Comparison of ENCODE assay signal across 1 fruit fly cellular context in the genomic region with DNA sequence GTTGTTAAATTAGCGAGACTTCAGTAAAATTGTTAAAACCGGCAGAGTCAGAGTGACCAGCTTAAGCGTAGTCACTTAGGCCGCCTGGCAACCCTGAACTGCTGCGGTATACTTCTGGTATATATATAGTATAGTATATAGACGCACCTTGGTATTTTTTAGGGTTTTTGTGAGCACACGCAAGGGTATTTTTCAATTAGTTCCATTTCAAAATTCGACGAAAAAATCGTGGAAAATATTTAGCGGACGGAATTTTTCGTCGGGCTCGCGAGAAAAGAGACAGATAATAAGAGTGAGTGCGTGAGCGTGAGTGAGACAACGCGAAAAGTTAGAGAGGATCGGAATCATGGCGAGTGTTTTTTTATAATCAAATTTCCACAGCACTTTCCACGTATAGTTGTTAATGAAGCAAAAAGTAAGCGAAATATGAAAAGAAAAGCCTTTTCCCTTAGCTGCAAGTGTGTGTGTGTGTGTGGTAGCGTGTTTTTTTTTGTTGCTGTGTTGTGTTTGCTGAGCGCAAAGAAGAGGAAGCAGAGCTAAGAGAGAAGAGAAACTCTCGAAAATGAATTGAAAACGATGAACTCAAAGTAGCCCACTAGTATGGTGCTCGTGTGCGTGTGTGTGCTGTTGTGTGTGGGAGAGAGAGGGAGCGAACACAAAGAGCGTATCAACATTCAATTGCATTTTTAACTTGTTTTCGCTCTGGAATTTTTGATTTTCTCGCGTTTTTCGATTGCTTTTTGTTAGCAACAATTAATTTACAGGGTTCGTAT.
TF ChIP-seq lines count a peak whose summit lies in the region.

Cypl (minus strand) TSS at position 69 of the 773 bp plus-strand sequence.
Hipk (plus strand) TSS at position 198 of the 773 bp plus-strand sequence.

TF ChIP-seq in whole organism, embryonic, 481 proteins besides CTCF, POLR2A, EP300 and RAD21 (continued from another document and continues in another):
- TF ChIP-seq Awh (GFP tag; IDR thresholded peaks at IDR 0.05; lab: Robert Waterston, UW) (no peak), tx (GFP tag; optimal IDR thresholded peaks at IDR 0.05; lab: Kevin White, UChicago) (no peak), CG13287 (GFP tag; IDR thresholded peaks at IDR 0.05; lab: Robert Waterston, UW; ENCODE audit: partially characterized antibody) (peak; percentile 52), Bgb (GFP tag; IDR thresholded peaks at IDR 0.05; lab: Robert Waterston, UW; ENCODE audit: partially characterized antibody) (peak; percentile 49; the same call in 1 of the 2 replicates), peb (GFP tag; IDR thresholded peaks at IDR 0.05; lab: Robert Waterston, UW) (no peak), Sin3A (optimal IDR thresholded peaks at IDR 0.05; lab: Kevin White, UChicago) (peak; percentile 62), YL-1 (GFP tag; optimal IDR thresholded peaks at IDR 0.05; lab: Kevin White, UChicago) (peak; percentile 76), lov (optimal IDR thresholded peaks at IDR 0.05; lab: Kevin White, UChicago) (no peak), lov (GFP tag; IDR thresholded peaks at IDR 0.05; lab: Robert Waterston, UW) (no peak), pho (GFP tag; optimal IDR thresholded peaks at IDR 0.05; lab: Kevin White, UChicago) (peak; percentile 15), BtbVII (GFP tag; optimal IDR thresholded peaks at IDR 0.05; lab: Kevin White, UChicago) (peak; percentile 39), CG9797 (GFP tag; optimal IDR thresholded peaks at IDR 0.05; lab: Kevin White, UChicago) (peak; percentile 99), CG2889 (GFP tag; IDR thresholded peaks at IDR 0.05; lab: Robert Waterston, UW) (no peak), CG6272 (GFP tag; IDR thresholded peaks at IDR 0.05; lab: Robert Waterston, UW) (no peak), CG8765 (GFP tag; IDR thresholded peaks at IDR 0.05; lab: Robert Waterston, UW) (no peak), ap (GFP tag; IDR thresholded peaks at IDR 0.05; lab: Robert Waterston, UW) (no peak), dmrt11E (tag; optimal IDR thresholded peaks at IDR 0.05; lab: Kevin White, UChicago) (no peak), CG2129 (GFP tag; IDR thresholded peaks at IDR 0.05; lab: Robert Waterston, UW; ENCODE audit: partially characterized antibody) (no peak), CG11696 (GFP tag; IDR thresholded peaks at IDR 0.05; lab: Robert Waterston, UW) (no peak), CG15269 (tag; optimal IDR thresholded peaks at IDR 0.05; lab: Kevin White, UChicago) (peak; percentile 46), Ada2b (GFP tag; IDR thresholded peaks at IDR 0.05; lab: Robert Waterston, UW) (no peak), pita (GFP tag; optimal IDR thresholded peaks at IDR 0.05; lab: Kevin White, UChicago) (no peak), Dip3 (GFP tag; optimal IDR thresholded peaks at IDR 0.05; lab: Kevin White, UChicago) (peak; percentile 17), pb (GFP tag; optimal IDR thresholded peaks at IDR 0.05; lab: Kevin White, UChicago) (peak; percentile 27), CG14014 (GFP tag; IDR thresholded peaks at IDR 0.05; lab: Robert Waterston, UW) (no peak), Rx (GFP tag; IDR thresholded peaks at IDR 0.05; lab: Robert Waterston, UW) (no peak), ci (GFP tag; IDR thresholded peaks at IDR 0.05; lab: Robert Waterston, UW) (peak; percentile 50; the same call in 1 of the 3 replicates), CG10565 (GFP tag; optimal IDR thresholded peaks at IDR 0.05; lab: Kevin White, UChicago) (no peak), ttk (GFP tag; IDR thresholded peaks at IDR 0.05; lab: Robert Waterston, UW) (no peak), CG4424 (GFP tag; optimal IDR thresholded peaks at IDR 0.05; lab: Kevin White, UChicago) (no peak), CG5953 (GFP tag; IDR thresholded peaks at IDR 0.05; lab: Robert Waterston, UW) (no peak), CG34422 (GFP tag; IDR thresholded peaks at IDR 0.05; lab: Robert Waterston, UW) (peak; percentile 79; the same call in 2 of the 3 replicates), Eip74EF (GFP tag; optimal IDR thresholded peaks at IDR 0.05; lab: Kevin White, UChicago) (peak in 1 of 2 experiments; percentile 56), bcd (GFP tag; optimal IDR thresholded peaks at IDR 0.05; lab: Kevin White, UChicago) (peak; percentile 0), NFAT (GFP tag; IDR thresholded peaks at IDR 0.05; lab: Robert Waterston, UW) (peak; percentile 61), dysf (GFP tag; IDR thresholded peaks at IDR 0.05; lab: Robert Waterston, UW) (no peak), corto (GFP tag; optimal IDR thresholded peaks at IDR 0.05; lab: Kevin White, UChicago) (peak; percentile 47), CG32767 (GFP tag; IDR thresholded peaks at IDR 0.05; lab: Robert Waterston, UW) (peak; percentile 59; the same call in 1 of the 2 replicates), CG17385 (GFP tag; optimal IDR thresholded peaks at IDR 0.05; lab: Kevin White, UChicago) (peak; percentile 99), pros (GFP tag; optimal IDR thresholded peaks at IDR 0.05; lab: Kevin White, UChicago) (peak; percentile 52), Deaf1 (tag; optimal IDR thresholded peaks at IDR 0.05; lab: Kevin White, UChicago) (no peak), Abd-B (GFP tag; optimal IDR thresholded peaks at IDR 0.05; lab: Kevin White, UChicago) (no peak), mld (GFP tag; IDR thresholded peaks at IDR 0.05; lab: Robert Waterston, UW; ENCODE audit: partially characterized antibody) (0 out of 3 replicates have a peak, but pooled peaks have one; percentile 49), HmgD (GFP tag; optimal IDR thresholded peaks at IDR 0.05; lab: Kevin White, UChicago) (peak; percentile 31), CG6683 (GFP tag; optimal IDR thresholded peaks at IDR 0.05; lab: Kevin White, UChicago) (peak; percentile 35), CG4707 (GFP tag; optimal IDR thresholded peaks at IDR 0.05; lab: Kevin White, UChicago) (no peak), CG1529 (GFP tag; optimal IDR thresholded peaks at IDR 0.05; lab: Kevin White, UChicago) (peak; percentile 26), crp (GFP tag; optimal IDR thresholded peaks at IDR 0.05; lab: Kevin White, UChicago) (no peak), CG3163 (GFP tag; optimal IDR thresholded peaks at IDR 0.05; lab: Kevin White, UChicago) (peak; percentile 93), CG3726 (GFP tag; IDR thresholded peaks at IDR 0.05; lab: Robert Waterston, UW) (no peak), crol (GFP tag; IDR thresholded peaks at IDR 0.05; lab: Robert Waterston, UW) (no peak), dimm (GFP tag; IDR thresholded peaks at IDR 0.05; lab: Robert Waterston, UW) (no peak), chm (GFP tag; IDR thresholded peaks at IDR 0.05; lab: Robert Waterston, UW) (peak; percentile 8; the same call in 1 of the 2 replicates), Mad (GFP tag; optimal IDR thresholded peaks at IDR 0.05; lab: Kevin White, UChicago) (peak; percentile 64), CG6854 (GFP tag; optimal IDR thresholded peaks at IDR 0.05; lab: Kevin White, UChicago) (peak; percentile 66), Lim3 (GFP tag; IDR thresholded peaks at IDR 0.05; lab: Robert Waterston, UW) (no peak), CG34376 (GFP tag; optimal IDR thresholded peaks at IDR 0.05; lab: Kevin White, UChicago) (peak; percentile 63), CG10267 (tag; optimal IDR thresholded peaks at IDR 0.05; lab: Kevin White, UChicago) (peak; percentile 57), CG1024 (GFP tag; IDR thresholded peaks at IDR 0.05; lab: Robert Waterston, UW) (no peak), CG1603 (tag; optimal IDR thresholded peaks at IDR 0.05; lab: Kevin White, UChicago) (peak; percentile 88), eve (GFP tag; optimal IDR thresholded peaks at IDR 0.05; lab: Kevin White, UChicago) (peak in 1 of 2 experiments; percentile 89), kay (GFP tag; optimal IDR thresholded peaks at IDR 0.05; lab: Kevin White, UChicago) (peak; percentile 11), fd96Cb (tag; optimal IDR thresholded peaks at IDR 0.05; lab: Kevin White, UChicago) (no peak), CG3847 (GFP tag; IDR thresholded peaks at IDR 0.05; lab: Robert Waterston, UW) (peak; percentile 72), CG15601 (tag; optimal IDR thresholded peaks at IDR 0.05; lab: Kevin White, UChicago) (peak; percentile 54), Hmr (GFP tag; optimal IDR thresholded peaks at IDR 0.05; lab: Kevin White, UChicago) (peak; percentile 78), Max (GFP tag; optimal IDR thresholded peaks at IDR 0.05; lab: Kevin White, UChicago) (peak; percentile 42), CG2678 (tag; optimal IDR thresholded peaks at IDR 0.05; lab: Kevin White, UChicago) (peak; percentile 39), Nf-YC (tag; optimal IDR thresholded peaks at IDR 0.05; lab: Kevin White, UChicago) (peak; percentile 47), CG9817 (tag; optimal IDR thresholded peaks at IDR 0.05; lab: Kevin White, UChicago) (no peak), Jarid2 (GFP tag; optimal IDR thresholded peaks at IDR 0.05; lab: Kevin White, UChicago) (peak; percentile 97), Dp (GFP tag; optimal IDR thresholded peaks at IDR 0.05; lab: Kevin White, UChicago) (peak; percentile 56), Atf6 (GFP tag; IDR thresholded peaks at IDR 0.05; lab: Robert Waterston, UW) (peak; percentile 44; the same call in 1 of the 2 replicates), amos (GFP tag; IDR thresholded peaks at IDR 0.05; lab: Robert Waterston, UW; ENCODE audit: partially characterized antibody) (peak; percentile 57; the same call in 1 of the 2 replicates), trh (GFP tag; optimal IDR thresholded peaks at IDR 0.05; lab: Kevin White, UChicago) (no peak), Optix (GFP tag; IDR thresholded peaks at IDR 0.05; lab: Robert Waterston, UW) (no peak), Sry-δ (GFP tag; optimal IDR thresholded peaks at IDR 0.05; lab: Kevin White, UChicago) (no peak), maf-S (GFP tag; optimal IDR thresholded peaks at IDR 0.05; lab: Kevin White, UChicago) (no peak), Kr (GFP tag; optimal IDR thresholded peaks at IDR 0.05; lab: Kevin White, UChicago) (no peak), B-H2 (GFP tag; optimal IDR thresholded peaks at IDR 0.05; lab: Kevin White, UChicago) (peak; percentile 38), CG9609 (GFP tag; optimal IDR thresholded peaks at IDR 0.05; lab: Kevin White, UChicago) (no peak), tin (GFP tag; optimal IDR thresholded peaks at IDR 0.05; lab: Kevin White, UChicago) (no peak), CG6791 (GFP tag; IDR thresholded peaks at IDR 0.05; lab: Robert Waterston, UW; ENCODE audit: partially characterized antibody) (peak; percentile 68; the same call in 2 of the 3 replicates), CG2199 (GFP tag; IDR thresholded peaks at IDR 0.05; lab: Robert Waterston, UW) (no peak), CG3995 (GFP tag; optimal IDR thresholded peaks at IDR 0.05; lab: Kevin White, UChicago) (peak; percentile 9), tio (GFP tag; optimal IDR thresholded peaks at IDR 0.05; lab: Kevin White, UChicago) (no peak), Med (GFP tag; lab: Kevin White, UChicago) (peak; percentile 85), tup (GFP tag; optimal IDR thresholded peaks at IDR 0.05; lab: Kevin White, UChicago) (no peak), Hsf (GFP tag; optimal IDR thresholded peaks at IDR 0.05; lab: Kevin White, UChicago) (peak; percentile 32), Dfd (GFP tag; optimal IDR thresholded peaks at IDR 0.05; lab: Kevin White, UChicago) (no peak), GATAe (GFP tag; conservative IDR thresholded peaks at IDR 0.05; lab: Robert Waterston, UW) (no peak), jumu (GFP tag; optimal IDR thresholded peaks at IDR 0.05; lab: Kevin White, UChicago) (no peak), CG17802 (tag; optimal IDR thresholded peaks at IDR 0.05; lab: Kevin White, UChicago) (peak; percentile 62), so (GFP tag; IDR thresholded peaks at IDR 0.05; lab: Robert Waterston, UW) (0 out of 3 replicates have a peak, but pooled peaks have one; percentile 36), CG32772 (GFP tag; IDR thresholded peaks at IDR 0.05; lab: Robert Waterston, UW) (peak; percentile 54), MBD-R2 (GFP tag; IDR thresholded peaks at IDR 0.05; lab: Robert Waterston, UW) (peak; percentile 90), Oli (tag; optimal IDR thresholded peaks at IDR 0.05; lab: Kevin White, UChicago) (no peak), cad (GFP tag; optimal IDR thresholded peaks at IDR 0.05; lab: Kevin White, UChicago) (no peak), slou (GFP tag; optimal IDR thresholded peaks at IDR 0.05; lab: Kevin White, UChicago) (no peak), sens-2 (GFP tag; IDR thresholded peaks at IDR 0.05; lab: Robert Waterston, UW) (no peak), hth (optimal IDR thresholded peaks at IDR 0.05; lab: Kevin White, UChicago) (no peak), exex (tag; optimal IDR thresholded peaks at IDR 0.05; lab: Kevin White, UChicago) (peak; percentile 52), Dbx (GFP tag; IDR thresholded peaks at IDR 0.05; lab: Robert Waterston, UW) (no peak; the same call in 2 of the 3 replicates), E2f2 (GFP tag; IDR thresholded peaks at IDR 0.05; lab: Robert Waterston, UW) (peak; percentile 49), knrl (GFP tag; IDR thresholded peaks at IDR 0.05; lab: Robert Waterston, UW; ENCODE audit: partially characterized antibody) (peak; percentile 43; the same call in 2 of the 3 replicates), mirr (GFP tag; optimal IDR thresholded peaks at IDR 0.05; lab: Kevin White, UChicago) (peak; percentile 50), CG1602 (GFP tag; optimal IDR thresholded peaks at IDR 0.05; lab: Kevin White, UChicago) (no peak), lilli (GFP tag; optimal IDR thresholded peaks at IDR 0.05; lab: Kevin White, UChicago) (peak; percentile 50), fd64A (GFP tag; optimal IDR thresholded peaks at IDR 0.05; lab: Kevin White, UChicago) (no peak), wek (GFP tag; optimal IDR thresholded peaks at IDR 0.05; lab: Kevin White, UChicago) (no peak), dm (GFP tag; optimal IDR thresholded peaks at IDR 0.05; lab: Kevin White, UChicago) (peak; percentile 24), ewg (GFP tag; optimal IDR thresholded peaks at IDR 0.05; lab: Kevin White, UChicago) (no peak), unpg (GFP tag; optimal IDR thresholded peaks at IDR 0.05; lab: Kevin White, UChicago) (no peak), Elba2 (GFP tag; optimal IDR thresholded peaks at IDR 0.05; lab: Kevin White, UChicago) (peak; percentile 13), CG3065 (GFP tag; optimal IDR thresholded peaks at IDR 0.05; lab: Kevin White, UChicago) (no peak), CG17912 (GFP tag; optimal IDR thresholded peaks at IDR 0.05; lab: Kevin White, UChicago) (no peak), Hr3 (GFP tag; optimal IDR thresholded peaks at IDR 0.05; lab: Kevin White, UChicago) (no peak), Xbp1 (GFP tag; optimal IDR thresholded peaks at IDR 0.05; lab: Kevin White, UChicago) (peak; percentile 32), Fer2 (tag; optimal IDR thresholded peaks at IDR 0.05; lab: Kevin White, UChicago) (no peak), CG14710 (tag; optimal IDR thresholded peaks at IDR 0.05; lab: Kevin White, UChicago) (peak; percentile 52), CG4730 (GFP tag; IDR thresholded peaks at IDR 0.05; lab: Robert Waterston, UW) (no peak), Sox102F (GFP tag; optimal IDR thresholded peaks at IDR 0.05; lab: Kevin White, UChicago) (no peak), CG13775 (GFP tag; optimal IDR thresholded peaks at IDR 0.05; lab: Kevin White, UChicago) (peak; percentile 6)
